Fruit fly (Drosophila melanogaster) whole organism, embryonic: ENCODE data around the gene CG14454.
A peak's percentile ranks its signal among the peaks of the same experiment; 100 is the strongest.

Source experiments
- CG1024 ChIP-seq: fragments of 200-800 bp; sonication (Bioruptor generic); IDR thresholded peaks from 2 replicates; pipeline ENCODE4 v1.3.6; 2022; ENCODE audit warnings: missing biosample characterization, missing genetic modification characterization
- CG10366 ChIP-seq: fragments of 200-800 bp; sonication (Bioruptor generic); IDR thresholded peaks from 2 replicates; pipeline ENCODE4 v1.3.6; 2022; ENCODE audit warnings: missing biosample characterization, missing genetic modification characterization
- CG10959 ChIP-seq: fragments of 200-800 bp; sonication (Bioruptor generic); IDR thresholded peaks from 2 replicates; pipeline ENCODE4 v1.3.6; 2022; ENCODE audit warnings: missing biosample characterization, missing genetic modification characterization
- CG10979 ChIP-seq: fragments of 200-800 bp; sonication (Bioruptor generic); optimal IDR thresholded peaks from 2 replicates; lab custom pipeline; 2018; ENCODE audit warnings: missing biosample characterization, mild to moderate bottlenecking, missing genetic modification characterization, moderate library complexity
- CG11085 ChIP-seq: fragments of 200-800 bp; sonication (Bioruptor generic); IDR thresholded peaks from 2 replicates; pipeline ENCODE4 v1.3.6; 2022; ENCODE audit warnings: missing biosample characterization, missing genetic modification characterization
- CG12769 ChIP-seq: fragments of 200-800 bp; sonication (Bioruptor generic); optimal IDR thresholded peaks from 2 replicates; lab custom pipeline; 2019; ENCODE audit warnings: missing biosample characterization, mild to moderate bottlenecking, missing genetic modification characterization, moderate library complexity
- CG13775 ChIP-seq: fragments of 200-800 bp; sonication (Bioruptor generic); optimal IDR thresholded peaks from 3 replicates; lab custom pipeline; 2017; ENCODE audit warnings: missing biosample characterization, mild to moderate bottlenecking, missing genetic modification characterization
- CG14014 ChIP-seq: fragments of 200-800 bp; sonication (Bioruptor generic); IDR thresholded peaks from 2 replicates; pipeline ENCODE4 v1.3.6; 2022; ENCODE audit warnings: missing biosample characterization, missing genetic modification characterization
- CG14965 ChIP-seq: fragments of 200-800 bp; sonication (Bioruptor generic); optimal IDR thresholded peaks from 2 replicates; lab custom pipeline; 2016; ENCODE audit warnings: missing biosample characterization, missing genetic modification characterization, borderline replicate concordance
- CG16863 ChIP-seq: fragments of 200-800 bp; sonication (Bioruptor generic); optimal IDR thresholded peaks from 3 replicates; lab custom pipeline; 2016; ENCODE audit warnings: missing biosample characterization, missing genetic modification characterization
- CG3163 ChIP-seq: fragments of 200-800 bp; sonication (Bioruptor generic); optimal IDR thresholded peaks from 3 replicates; lab custom pipeline; 2016; ENCODE audit warnings: missing biosample characterization, missing genetic modification characterization
- CG34224 ChIP-seq: fragments of 200-800 bp; sonication (Bioruptor generic); IDR thresholded peaks from 3 replicates; pipeline ENCODE4 v1.3.6; 2022; ENCODE audit warnings: missing biosample characterization, missing genetic modification characterization; ENCODE audit not compliant: partially characterized antibody
- CG3838 ChIP-seq: fragments of 200-800 bp; sonication (Bioruptor generic); optimal IDR thresholded peaks from 3 replicates; lab custom pipeline; 2016; ENCODE audit warnings: missing biosample characterization, missing genetic modification characterization
- CG6272 ChIP-seq: fragments of 200-800 bp; sonication (Bioruptor generic); IDR thresholded peaks from 2 replicates; pipeline ENCODE4 v1.3.6; 2022; ENCODE audit warnings: missing biosample characterization, missing genetic modification characterization
- CG6791 ChIP-seq: fragments of 200-800 bp; sonication (Bioruptor generic); IDR thresholded peaks from 3 replicates; pipeline ENCODE4 v1.3.6; 2022; ENCODE audit warnings: missing biosample characterization, missing genetic modification characterization; ENCODE audit not compliant: partially characterized antibody
- CG7556 ChIP-seq: fragments of 200-800 bp; sonication (Bioruptor generic); optimal IDR thresholded peaks from 2 replicates; lab custom pipeline; 2017; ENCODE audit warnings: missing biosample characterization, mild to moderate bottlenecking, missing genetic modification characterization
- CG8281 ChIP-seq: fragments of 200-800 bp; sonication (Bioruptor generic); optimal IDR thresholded peaks from 2 replicates; lab custom pipeline; 2018; ENCODE audit warnings: missing biosample characterization, mild to moderate bottlenecking, missing genetic modification characterization, moderate library complexity
- CG9876 ChIP-seq: fragments of 200-800 bp; sonication (Bioruptor generic); optimal IDR thresholded peaks from 2 replicates; lab custom pipeline; 2016; ENCODE audit warnings: missing biosample characterization, missing genetic modification characterization
- D ChIP-seq, 2 experiments: fragments of 200-800 bp in 1 of 2; fragments of >200 bp in 1 of 2; sonication (Bioruptor generic) in 1 of 2; optimal IDR thresholded peaks; 2 replicates in 1 of 2; 3 replicates in 1 of 2; lab custom pipeline; 2017; ENCODE audit warnings: mild to moderate bottlenecking in 1 of 2, missing biosample characterization in 1 of 2, missing genetic modification characterization in 1 of 2, missing genetic modification reagents in 1 of 2
- Dfd ChIP-seq, 2 experiments: fragments of >200 bp; optimal IDR thresholded peaks; 2 replicates each; lab custom pipeline; 2017; ENCODE audit warnings: missing biosample characterization in 2 of 2, missing genetic modification characterization in 2 of 2
- Dll ChIP-seq: fragments of 200-800 bp; sonication (Bioruptor generic); IDR thresholded peaks from 4 replicates; pipeline ENCODE4 v1.3.6; 2022; ENCODE audit warnings: missing biosample characterization, missing genetic modification characterization; ENCODE audit not compliant: partially characterized antibody
- Ets97D ChIP-seq: fragments of 200-800 bp; sonication (Bioruptor generic); optimal IDR thresholded peaks from 3 replicates; lab custom pipeline; 2016; ENCODE audit warnings: missing biosample characterization, missing genetic modification characterization
- Hey ChIP-seq: fragments of 200-800 bp; sonication (Bioruptor generic); optimal IDR thresholded peaks from 3 replicates; lab custom pipeline; 2018; ENCODE audit warnings: missing biosample characterization, mild to moderate bottlenecking, missing genetic modification characterization
- Hmr ChIP-seq: fragments of 200-800 bp; sonication (Bioruptor generic); optimal IDR thresholded peaks from 3 replicates; lab custom pipeline; 2017; ENCODE audit warnings: mild to moderate bottlenecking, missing biosample characterization, missing genetic modification reagents, missing genetic modification characterization
- MTF-1 ChIP-seq: fragments of 200-800 bp; sonication (Bioruptor generic); optimal IDR thresholded peaks from 2 replicates; lab custom pipeline; 2018; ENCODE audit warnings: missing biosample characterization, mild to moderate bottlenecking, missing genetic modification characterization, borderline replicate concordance
- Sox100B ChIP-seq: fragments of 200-800 bp; sonication (Bioruptor generic); optimal IDR thresholded peaks from 3 replicates; lab custom pipeline; 2018; ENCODE audit warnings: missing biosample characterization, mild to moderate bottlenecking, missing genetic modification characterization
- Xbp1 ChIP-seq: fragments of 200-800 bp; sonication (Bioruptor generic); optimal IDR thresholded peaks from 3 replicates; lab custom pipeline; 2016; ENCODE audit warnings: missing biosample characterization, mild to moderate bottlenecking, missing genetic modification characterization
- Xrp1 ChIP-seq: fragments of 200-800 bp; sonication (Bioruptor generic); IDR thresholded peaks from 2 replicates; pipeline ENCODE4 v1.3.6; 2022; ENCODE audit warnings: missing biosample characterization, missing genetic modification characterization
- cato ChIP-seq: fragments of 200-800 bp; sonication (Bioruptor generic); optimal IDR thresholded peaks from 2 replicates; lab custom pipeline; 2016; ENCODE audit warnings: missing biosample characterization, missing genetic modification characterization, borderline replicate concordance
- chn ChIP-seq: fragments of 200-800 bp; sonication (Bioruptor generic); optimal IDR thresholded peaks from 2 replicates; lab custom pipeline; 2016; ENCODE audit warnings: missing biosample characterization, missing genetic modification characterization
- croc ChIP-seq: fragments of 200-800 bp; sonication (Bioruptor generic); conservative IDR thresholded peaks from 3 replicates; pipeline ENCODE4 v1.3.6; 2022; ENCODE audit warnings: missing biosample characterization, missing genetic modification characterization
- cwo ChIP-seq: fragments of 200-800 bp; sonication (Bioruptor generic); optimal IDR thresholded peaks from 3 replicates; lab custom pipeline; 2017; ENCODE audit warnings: missing biosample characterization, missing genetic modification characterization, mild to moderate bottlenecking, moderate library complexity, missing genetic modification reagents
- danr ChIP-seq: fragments of 200-800 bp; sonication (Bioruptor generic); IDR thresholded peaks from 2 replicates; pipeline ENCODE4 v1.3.6; 2022; ENCODE audit warnings: missing biosample characterization, missing genetic modification characterization
- dmrt99B ChIP-seq: fragments of 200-800 bp; sonication (Bioruptor generic); optimal IDR thresholded peaks from 2 replicates; lab custom pipeline; 2018; ENCODE audit warnings: missing biosample characterization, mild to moderate bottlenecking, missing genetic modification characterization, moderate library complexity
- ems ChIP-seq: fragments of 200-800 bp; sonication (Bioruptor generic); optimal IDR thresholded peaks from 3 replicates; lab custom pipeline; 2016; ENCODE audit warnings: missing biosample characterization, missing genetic modification characterization
- esg ChIP-seq: fragments of 200-800 bp; sonication (Bioruptor generic); conservative IDR thresholded peaks from 2 replicates; pipeline ENCODE4 v1.3.6; 2022; ENCODE audit warnings: missing biosample characterization, missing genetic modification characterization
- gcm2 ChIP-seq: fragments of 200-800 bp; sonication (Bioruptor generic); optimal IDR thresholded peaks from 2 replicates; lab custom pipeline; 2016; ENCODE audit warnings: missing biosample characterization, missing genetic modification characterization
- insv ChIP-seq, 2 experiments: fragments of 200-800 bp; sonication (Bioruptor generic); optimal IDR thresholded peaks; 3 replicates each; lab custom pipeline; 2016 to 2018; ENCODE audit warnings: missing biosample characterization in 2 of 2, missing genetic modification characterization in 2 of 2
- luna ChIP-seq: fragments of 200-800 bp; sonication (Bioruptor generic); optimal IDR thresholded peaks from 2 replicates; lab custom pipeline; 2016; ENCODE audit warnings: missing biosample characterization, missing genetic modification characterization
- mirr ChIP-seq: fragments of 200-800 bp; sonication (Bioruptor generic); optimal IDR thresholded peaks from 3 replicates; lab custom pipeline; 2018; ENCODE audit warnings: missing biosample characterization, mild to moderate bottlenecking, missing genetic modification characterization
- phol ChIP-seq: fragments of 200-800 bp; sonication (Bioruptor generic); optimal IDR thresholded peaks from 3 replicates; lab custom pipeline; 2018; ENCODE audit warnings: missing biosample characterization, mild to moderate bottlenecking, missing genetic modification characterization, moderate library complexity
- psq ChIP-seq: fragments of 200-800 bp; sonication (Bioruptor generic); optimal IDR thresholded peaks from 2 replicates; lab custom pipeline; 2017; ENCODE audit warnings: missing biosample characterization, missing genetic modification characterization
- sisA ChIP-seq: fragments of 200-800 bp; sonication (Bioruptor generic); IDR thresholded peaks from 2 replicates; pipeline ENCODE4 v1.3.6; 2022; ENCODE audit warnings: missing biosample characterization, missing genetic modification characterization
- slbo ChIP-seq: fragments of 200-800 bp; sonication (Bioruptor generic); IDR thresholded peaks from 2 replicates; pipeline ENCODE4 v1.3.6; 2022; ENCODE audit warnings: missing biosample characterization, missing genetic modification characterization
- slou ChIP-seq: fragments of 200-800 bp; sonication (Bioruptor generic); optimal IDR thresholded peaks from 3 replicates; lab custom pipeline; 2016; ENCODE audit warnings: missing biosample characterization, missing genetic modification characterization
- stwl ChIP-seq: fragments of 200-800 bp; sonication (Bioruptor generic); optimal IDR thresholded peaks from 3 replicates; lab custom pipeline; 2018; ENCODE audit warnings: missing biosample characterization, mild to moderate bottlenecking, missing genetic modification characterization, moderate library complexity
- sug ChIP-seq: fragments of 200-800 bp; optimal IDR thresholded peaks from 2 replicates; lab custom pipeline; 2019; ENCODE audit warnings: missing biosample characterization, mild to moderate bottlenecking, missing genetic modification characterization, moderate library complexity
- tap ChIP-seq: fragments of 200-800 bp; optimal IDR thresholded peaks from 3 replicates; lab custom pipeline; 2019; ENCODE audit warnings: missing biosample characterization, mild to moderate bottlenecking, missing genetic modification characterization, moderate library complexity

CG14454 gene

DNA sequence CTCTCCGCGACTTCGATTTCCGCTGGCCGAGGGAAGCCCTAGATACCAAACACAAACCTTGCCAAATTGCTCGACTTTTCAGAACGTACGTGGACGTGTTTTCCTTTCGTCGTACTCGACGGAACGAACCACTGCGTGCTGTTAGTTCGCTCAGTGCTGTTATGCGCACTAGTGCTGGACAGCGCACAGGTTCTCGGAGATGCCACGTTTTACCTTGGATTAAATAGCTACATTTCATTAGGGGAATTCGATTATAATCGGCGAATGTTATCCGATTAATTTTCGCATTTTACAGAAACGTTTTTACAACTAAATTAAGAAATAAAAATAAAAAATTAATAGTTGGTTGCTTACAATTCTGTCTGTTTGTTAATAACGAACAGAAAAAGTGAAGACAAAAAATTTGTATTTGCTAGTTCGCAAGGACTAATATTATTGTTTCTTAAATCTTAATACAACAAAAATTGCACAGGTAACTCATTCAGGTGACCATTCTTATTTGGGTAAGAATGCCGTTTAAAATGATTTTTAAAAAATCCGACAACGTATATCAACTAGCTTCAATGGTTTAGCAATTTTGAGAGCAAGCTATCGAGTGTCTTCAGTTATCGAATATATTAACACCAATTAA, 24.9 kb upstream of the CG14454 start, which contains the start of the genes ArfGAP3 and CG32452 (continued):
- TF ChIP-seq Dll (GFP tag; lab: Robert Waterston, UW) (peak; percentile 86), CG13775 (GFP tag; lab: Kevin White, UChicago) (peak; percentile 82), CG12769 (tag; lab: Kevin White, UChicago) (peak; percentile 49), stwl (tag; lab: Kevin White, UChicago) (peak; percentile 51), Xrp1 (GFP tag; lab: Robert Waterston, UW) (peak; percentile 79), CG1024 (GFP tag; lab: Robert Waterston, UW) (0 out of 2 replicates have a peak, but pooled peaks have one; percentile 28), CG6791 (GFP tag; lab: Robert Waterston, UW) (no peak; the same call in 2 of the 3 replicates), sisA (GFP tag; lab: Robert Waterston, UW) (peak; percentile 64), croc (GFP tag; lab: Robert Waterston, UW) (peak; percentile 26; the same call in 1 of the 3 replicates), Xbp1 (peak; percentile 85), CG16863 (GFP tag; lab: Kevin White, UChicago) (no peak), CG8281 (tag; lab: Kevin White, UChicago) (peak; percentile 38), slbo (GFP tag; lab: Robert Waterston, UW) (peak; percentile 77), chn (GFP tag; lab: Kevin White, UChicago) (peak; percentile 65), CG10366 (GFP tag; lab: Robert Waterston, UW) (peak; percentile 63; the same call in 1 of the 2 replicates), psq (GFP tag; lab: Kevin White, UChicago) (no peak), CG3838 (GFP tag; lab: Kevin White, UChicago) (peak; percentile 54), slou (GFP tag; lab: Kevin White, UChicago) (peak; percentile 53), CG14965 (GFP tag; lab: Kevin White, UChicago) (no peak), CG7556 (GFP tag; lab: Kevin White, UChicago) (peak; percentile 76), insv (GFP tag; optimal IDR thresholded peaks at IDR 0.05; lab: Kevin White, UChicago) (peak in 1 of 2 experiments; percentile 23), CG9876 (GFP tag; lab: Kevin White, UChicago) (peak; percentile 7), mirr (peak; percentile 51), Sox100B (GFP tag; lab: Kevin White, UChicago) (no peak), luna (GFP tag; lab: Kevin White, UChicago) (peak; percentile 50), sug (tag; lab: Kevin White, UChicago) (peak; percentile 73), ems (GFP tag; lab: Kevin White, UChicago) (peak; percentile 35), danr (GFP tag; lab: Robert Waterston, UW) (0 out of 2 replicates have a peak, but pooled peaks have one; percentile 27), CG10979 (tag; lab: Kevin White, UChicago) (peak; percentile 62), CG3163 (GFP tag; lab: Kevin White, UChicago) (peak; percentile 20), CG34224 (GFP tag; lab: Robert Waterston, UW) (peak; percentile 68), CG14014 (peak; percentile 65), Hey (no peak), CG10959 (GFP tag; lab: Robert Waterston, UW) (0 out of 2 replicates have a peak, but pooled peaks have one; percentile 36), esg (GFP tag; lab: Robert Waterston, UW) (peak; percentile 51; the same call in 1 of the 2 replicates), cato (GFP tag; lab: Kevin White, UChicago) (peak; percentile 76), dmrt99B (tag; lab: Kevin White, UChicago) (peak; percentile 69), Dfd (GFP tag; optimal IDR thresholded peaks at IDR 0.05; lab: Kevin White, UChicago) (no peak), tap (tag; lab: Kevin White, UChicago) (peak; percentile 60), CG6272 (GFP tag; lab: Robert Waterston, UW) (peak; percentile 53; the same call in 1 of the 2 replicates), D (optimal IDR thresholded peaks at IDR 0.05; lab: Kevin White, UChicago) (no peak), D (GFP tag; optimal IDR thresholded peaks at IDR 0.05; lab: Kevin White, UChicago) (peak; percentile 40), MTF-1 (GFP tag; lab: Kevin White, UChicago) (peak; percentile 50), Ets97D (GFP tag; lab: Kevin White, UChicago) (peak; percentile 66), gcm2 (no peak), Hmr (GFP tag; lab: Kevin White, UChicago) (peak; percentile 72), cwo (peak; percentile 22), phol (tag; lab: Kevin White, UChicago) (peak; percentile 80), CG11085 (GFP tag; lab: Robert Waterston, UW) (peak; percentile 72)
